Worm (Caenorhabditis elegans): Measurements from ENCODE around the gene F16B12.4.

DNA sequence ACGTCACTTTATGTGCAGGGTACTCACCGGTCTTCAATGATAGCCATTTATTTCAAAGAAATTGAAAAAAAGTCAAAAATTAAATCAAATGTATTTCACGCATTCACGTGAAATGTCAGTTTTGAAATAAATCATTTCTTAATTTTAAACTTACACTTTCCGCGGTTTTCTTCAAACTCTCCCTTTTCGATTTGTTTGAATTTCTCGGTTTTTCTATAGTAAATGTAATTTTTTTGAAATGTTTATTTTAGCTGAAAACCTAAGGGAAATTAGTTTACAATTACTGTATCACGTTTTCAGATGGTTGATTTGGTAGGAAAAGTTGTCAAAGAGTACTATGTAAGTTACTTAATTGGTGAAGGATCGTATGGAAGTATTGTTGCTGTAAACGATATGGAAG lies 9.8 kb upstream of the F16B12.4 start, which contains the start of gene F16B12.7:
- TF ChIP-seq drap-1 (GFP tag; optimal IDR thresholded peaks at IDR 0.05) (no peak), snpc-4 (tag; optimal IDR thresholded peaks at IDR 0.05) (no peak), ceh-39 (tag; optimal IDR thresholded peaks at IDR 0.05) (no peak), elt-3 (tag; optimal IDR thresholded peaks at IDR 0.05) (no peak), mab-5 (tag; optimal IDR thresholded peaks at IDR 0.05) (no peak), ztf-11 (tag; optimal IDR thresholded peaks at IDR 0.05) (no peak), tbx-8 (GFP tag; optimal IDR thresholded peaks at IDR 0.05) (no peak), mep-1 (tag; optimal IDR thresholded peaks at IDR 0.05) (no peak)

All from whole organism, mixed stage, embryonic.